Worm (Caenorhabditis elegans) whole organism, L4 larva: ENCODE data around the gene lin-7.
"Not testable (repeated sequence)": the region's sequence is repeated elsewhere in the genome, so short reads cannot be mapped to it uniquely, and the experiment has no call there.

Source experiments
- daf-16 ChIP-seq, 3 experiments: sonication (generic microtip); optimal IDR thresholded peaks; 2 replicates each; lab custom pipeline; 2016 to 2017; ENCODE audit warnings: missing genetic modification characterization in 3 of 3, missing genetic modification reagents in 3 of 3, mild to moderate bottlenecking in 2 of 3, missing compliant biosample characterization in 2 of 3, missing biosample characterization in 1 of 3, moderate library complexity in 1 of 3
- daf-8 ChIP-seq: fragments of 200-800 bp; sonication (Bioruptor generic); IDR thresholded peaks from 2 replicates; pipeline ENCODE4 v1.3.6; 2022; ENCODE audit warnings: missing genetic modification characterization, missing compliant biosample characterization
- fos-1 ChIP-seq: fragments of 150-350 bp; optimal IDR thresholded peaks from 2 replicates; lab custom pipeline; 2014; ENCODE audit warnings: missing biosample characterization, missing genetic modification characterization
- jun-1 ChIP-seq: fragments of 150-350 bp; optimal IDR thresholded peaks from 2 replicates; lab custom pipeline; 2014; ENCODE audit warnings: missing biosample characterization, missing genetic modification reagents, missing genetic modification characterization
- lir-3 ChIP-seq: sonication (generic microtip); optimal IDR thresholded peaks from 2 replicates; lab custom pipeline; 2016; ENCODE audit warnings: mild to moderate bottlenecking, missing genetic modification characterization, missing compliant biosample characterization
- lsy-2 ChIP-seq, 2 experiments: fragments of 150-350 bp in 1 of 2; sonication (generic microtip) in 1 of 2; optimal IDR thresholded peaks; 2 replicates each; lab custom pipeline; 2014 to 2017; ENCODE audit warnings: missing biosample characterization in 2 of 2, missing genetic modification characterization in 2 of 2
- mep-1 ChIP-seq: fragments of 150-350 bp; sonication (generic microtip); optimal IDR thresholded peaks from 3 replicates; lab custom pipeline; 2014; ENCODE audit warnings: missing biosample characterization, missing genetic modification characterization
- nhr-10 ChIP-seq: fragments of 150-350 bp; optimal IDR thresholded peaks from 2 replicates; lab custom pipeline; 2014; ENCODE audit warnings: missing biosample characterization, missing genetic modification characterization
- snpc-4 ChIP-seq: fragments of 150-350 bp; optimal IDR thresholded peaks from 2 replicates; lab custom pipeline; 2014; ENCODE audit warnings: missing biosample characterization, missing genetic modification characterization
- unc-62 ChIP-seq, 3 experiments: fragments of 150-350 bp in 1 of 3; sonication (generic microtip); optimal IDR thresholded peaks in 2 of 3; peaks in 1 of 3; 1 replicate in 1 of 3; 2 replicates in 2 of 3; lab custom pipeline; 2014 to 2017; ENCODE audit warnings: missing biosample characterization in 3 of 3, missing genetic modification characterization in 3 of 3, missing genetic modification reagents in 3 of 3, missing genotype in 1 of 3

- not testable (repeated sequence) for TF ChIP-seq snpc-4 (tag; lab: Kevin White, UChicago); unc-62 (GFP tag; optimal IDR thresholded peaks at IDR 0.05 in 1 of 2; lab: Kevin White, UChicago); unc-62 (tag; optimal IDR thresholded peaks at IDR 0.05; lab: Kevin White, UChicago); fos-1; lir-3 (tag; lab: Kevin White, UChicago); mep-1 (tag; lab: Kevin White, UChicago); daf-16 (GFP tag; optimal IDR thresholded peaks at IDR 0.05; lab: Kevin White, UChicago); daf-16 (tag; optimal IDR thresholded peaks at IDR 0.05; lab: Kevin White, UChicago); lsy-2 (tag; optimal IDR thresholded peaks at IDR 0.05; lab: Kevin White, UChicago); jun-1 (tag; lab: Kevin White, UChicago); daf-8 (GFP tag; lab: Robert Waterston, UW); nhr-10
These were observed 52.2 kb downstream of the lin-7 start, which contains the start of gene Y54G11A.7 for ce11 chrII:14297050-14297449.
